Fruit fly (Drosophila melanogaster): ENCODE data around the gene chas.
A peak's percentile ranks its signal among the peaks of the same experiment; 100 is the strongest.

The chas gene

DNA sequence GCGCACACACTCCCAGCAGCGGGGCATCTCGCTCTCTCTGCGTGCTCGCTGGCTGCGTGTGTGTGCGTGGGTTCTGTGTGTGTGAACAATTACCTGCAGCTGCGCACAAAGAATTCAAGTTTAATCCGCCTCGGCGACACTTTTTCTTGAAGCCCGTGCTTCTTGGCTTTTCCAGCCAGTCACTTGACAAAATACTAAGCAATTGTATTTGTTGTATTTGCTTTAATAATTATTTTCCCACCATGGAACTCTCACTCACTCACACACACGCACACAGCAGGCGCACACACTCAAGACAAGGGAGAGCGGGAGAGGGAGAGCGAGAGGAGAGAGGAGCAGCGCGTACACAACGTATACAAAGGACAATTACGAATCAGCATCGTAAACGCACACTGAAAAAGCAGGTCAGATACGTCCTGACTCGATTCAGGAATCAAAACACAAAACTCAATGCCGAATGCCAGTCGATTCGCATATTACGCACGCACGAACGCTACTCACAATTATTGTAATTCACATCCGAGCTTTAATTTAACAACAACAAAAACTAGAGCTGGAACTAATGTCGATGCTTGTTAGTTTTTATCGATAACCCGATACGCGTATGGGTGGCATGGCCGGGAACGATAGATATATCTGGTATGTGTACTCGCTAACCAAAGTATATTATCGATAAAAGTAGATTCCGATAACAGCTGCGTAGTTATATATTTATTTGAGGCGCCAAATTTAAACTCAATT, 46.4 kb downstream of the chas start, which contains the start of gene RhoGAPp190 (continued):
- peak; percentile 96 for TF ChIP-seq tna (GFP tag; IDR thresholded peaks at IDR 0.05; ENCODE audit: partially characterized antibody)
- no peak for TF ChIP-seq ken (GFP tag; IDR thresholded peaks at IDR 0.05)
- TF ChIP-seq CG1024 (GFP tag; IDR thresholded peaks at IDR 0.05): no peak
- TF ChIP-seq CG11247 (GFP tag; IDR thresholded peaks at IDR 0.05): no peak
- TF ChIP-seq schlank (tag; optimal IDR thresholded peaks at IDR 0.05): no peak
- no peak for TF ChIP-seq CG13775 (GFP tag; optimal IDR thresholded peaks at IDR 0.05)
- peak; percentile 24 for TF ChIP-seq lilli (GFP tag; optimal IDR thresholded peaks at IDR 0.05)
- no peak for TF ChIP-seq CG18764 (GFP tag; optimal IDR thresholded peaks at IDR 0.05)
- TF ChIP-seq inv (GFP tag; IDR thresholded peaks at IDR 0.05; ENCODE audit: partially characterized antibody): peak; percentile 75
- no peak for TF ChIP-seq Rx (GFP tag; IDR thresholded peaks at IDR 0.05)
- TF ChIP-seq CG3838 (GFP tag; optimal IDR thresholded peaks at IDR 0.05): no peak
- TF ChIP-seq sim (GFP tag; IDR thresholded peaks at IDR 0.05): no peak
- TF ChIP-seq eyg (GFP tag; optimal IDR thresholded peaks at IDR 0.05): no peak
- no peak for TF ChIP-seq gsb (GFP tag; IDR thresholded peaks at IDR 0.05)
- no peak for TF ChIP-seq fd102C (GFP tag; optimal IDR thresholded peaks at IDR 0.05)
- peak; percentile 96 for TF ChIP-seq bbx (GFP tag; IDR thresholded peaks at IDR 0.05; ENCODE audit: partially characterized antibody)
- TF ChIP-seq CG14860 (GFP tag; IDR thresholded peaks at IDR 0.05; ENCODE audit: partially characterized antibody): peak; percentile 95
- TF ChIP-seq Scr (GFP tag; IDR thresholded peaks at IDR 0.05; ENCODE audit: partially characterized antibody): peak; percentile 82
- no peak for TF ChIP-seq Mrtf (GFP tag; IDR thresholded peaks at IDR 0.05)
- TF ChIP-seq CG10979 (tag; optimal IDR thresholded peaks at IDR 0.05): no peak
- peak; percentile 50 for TF ChIP-seq stwl (tag; optimal IDR thresholded peaks at IDR 0.05)
- no peak for TF ChIP-seq CG3281 (GFP tag; optimal IDR thresholded peaks at IDR 0.05)
- no peak for TF ChIP-seq CG3726 (GFP tag; IDR thresholded peaks at IDR 0.05)
- TF ChIP-seq CG9609 (GFP tag; optimal IDR thresholded peaks at IDR 0.05): no peak
- TF ChIP-seq Hr3 (GFP tag; optimal IDR thresholded peaks at IDR 0.05): no peak
- no peak for TF ChIP-seq Gug (GFP tag; IDR thresholded peaks at IDR 0.05)
- peak; percentile 13 for TF ChIP-seq NfI (GFP tag; optimal IDR thresholded peaks at IDR 0.05)
- no peak for TF ChIP-seq CG10209 (GFP tag; optimal IDR thresholded peaks at IDR 0.05)
- peak; percentile 13 for TF ChIP-seq Dek (tag; optimal IDR thresholded peaks at IDR 0.05)
- TF ChIP-seq Ets97D (GFP tag; optimal IDR thresholded peaks at IDR 0.05): peak; percentile 66
- no peak for TF ChIP-seq gcm2 (GFP tag; optimal IDR thresholded peaks at IDR 0.05)
- TF ChIP-seq crol (GFP tag; IDR thresholded peaks at IDR 0.05): peak; percentile 45; the same call in 1 of the 2 replicates
- TF ChIP-seq CG4360 (GFP tag; IDR thresholded peaks at IDR 0.05): peak; percentile 91
- TF ChIP-seq CG3847 (GFP tag; IDR thresholded peaks at IDR 0.05): no peak
- no peak for TF ChIP-seq gt (GFP tag; IDR thresholded peaks at IDR 0.05)
- no peak for TF ChIP-seq CG18262 (tag; optimal IDR thresholded peaks at IDR 0.05)
- no peak for TF ChIP-seq crp (GFP tag; optimal IDR thresholded peaks at IDR 0.05)
- TF ChIP-seq sna (GFP tag; IDR thresholded peaks at IDR 0.05; ENCODE audit: partially characterized antibody): peak; percentile 88
- TF ChIP-seq CG10366 (GFP tag; IDR thresholded peaks at IDR 0.05): no peak
- TF ChIP-seq CG7745 (tag; optimal IDR thresholded peaks at IDR 0.05): no peak
- TF ChIP-seq slbo (GFP tag; IDR thresholded peaks at IDR 0.05): no peak
- no peak for TF ChIP-seq unpg (GFP tag; optimal IDR thresholded peaks at IDR 0.05)
- no peak for TF ChIP-seq CG4424 (GFP tag; optimal IDR thresholded peaks at IDR 0.05)
- no peak for TF ChIP-seq zf30C (GFP tag; optimal IDR thresholded peaks at IDR 0.05)
- TF ChIP-seq HmgD (GFP tag; optimal IDR thresholded peaks at IDR 0.05): no peak
- TF ChIP-seq CG2712 (tag; optimal IDR thresholded peaks at IDR 0.05): peak; percentile 33
- TF ChIP-seq HLHmδ (GFP tag; optimal IDR thresholded peaks at IDR 0.05): no peak
- no peak for TF ChIP-seq Sox100B (GFP tag; optimal IDR thresholded peaks at IDR 0.05)
- TF ChIP-seq Nf-YA (GFP tag; IDR thresholded peaks at IDR 0.05): no peak

Data from whole organism, embryonic.